Fruit fly (Drosophila melanogaster): Measurements from ENCODE around the gene CG9147.

The CG9147 gene

dm6 chr2L:6070656-6071231 is 4.9 kb downstream of the CG9147 start, which contains the start of the genes CG9154 and Kr-h2 (continued):
- peak; percentile 31; the same call in 1 of the 2 replicates for TF ChIP-seq slbo (GFP tag; IDR thresholded peaks at IDR 0.05)
- TF ChIP-seq CG14965 (GFP tag; optimal IDR thresholded peaks at IDR 0.05; ENCODE audit: borderline replicate concordance), result no peak
- peak; percentile 13 for TF ChIP-seq CG15696 (tag; optimal IDR thresholded peaks at IDR 0.05)
- peak; percentile 90 for TF ChIP-seq CG31365 (tag; optimal IDR thresholded peaks at IDR 0.05)
- TF ChIP-seq CG8924 (tag; optimal IDR thresholded peaks at IDR 0.05), result peak; percentile 47
- no peak for TF ChIP-seq CG9876 (GFP tag; optimal IDR thresholded peaks at IDR 0.05)
- TF ChIP-seq Tbp (GFP tag; optimal IDR thresholded peaks at IDR 0.05), result no peak
- peak; percentile 37 for TF ChIP-seq Fer2 (tag; optimal IDR thresholded peaks at IDR 0.05)
- no peak for TF ChIP-seq Bteb2 (GFP tag; optimal IDR thresholded peaks at IDR 0.05)
- no peak for TF ChIP-seq CG11695 (GFP tag; IDR thresholded peaks at IDR 0.05)
- no peak for TF ChIP-seq odd (GFP tag; optimal IDR thresholded peaks at IDR 0.05)
- no peak for TF ChIP-seq H15 (GFP tag; IDR thresholded peaks at IDR 0.05)
- peak; percentile 79 for TF ChIP-seq CG12659 (GFP tag; optimal IDR thresholded peaks at IDR 0.05)
- 0 out of 2 replicates have a peak, but pooled peaks have one; percentile 11 for TF ChIP-seq E2f1 (GFP tag; IDR thresholded peaks at IDR 0.05)
- TF ChIP-seq fd96Cb (tag; optimal IDR thresholded peaks at IDR 0.05), result no peak
- peak; percentile 94 for TF ChIP-seq MESR4 (GFP tag; optimal IDR thresholded peaks at IDR 0.05)
- peak in 1 of 2 experiments; percentile 9 for TF ChIP-seq insv (GFP tag; optimal IDR thresholded peaks at IDR 0.05)
- TF ChIP-seq tio (GFP tag; optimal IDR thresholded peaks at IDR 0.05), result no peak
- TF ChIP-seq CG14014 (GFP tag; IDR thresholded peaks at IDR 0.05), result 0 out of 2 replicates have a peak, but pooled peaks have one; percentile 20
- TF ChIP-seq onecut (GFP tag; IDR thresholded peaks at IDR 0.05), result 0 out of 2 replicates have a peak, but pooled peaks have one; percentile 4
- TF ChIP-seq CG13775 (GFP tag; optimal IDR thresholded peaks at IDR 0.05), result peak; percentile 51
- TF ChIP-seq danr (GFP tag; IDR thresholded peaks at IDR 0.05), result no peak
- no peak for TF ChIP-seq D19A (tag; optimal IDR thresholded peaks at IDR 0.05)
- peak; percentile 8 for TF ChIP-seq mam (GFP tag; optimal IDR thresholded peaks at IDR 0.05)
- peak; percentile 48 for TF ChIP-seq Sin3A (optimal IDR thresholded peaks at IDR 0.05)
- TF ChIP-seq CG7839 (tag; optimal IDR thresholded peaks at IDR 0.05), result peak; percentile 47
- TF ChIP-seq tin (GFP tag; optimal IDR thresholded peaks at IDR 0.05), result no peak
- TF ChIP-seq vvl (GFP tag; IDR thresholded peaks at IDR 0.05), result peak; percentile 47; the same call in 1 of the 2 replicates
- peak; percentile 75 for TF ChIP-seq Med (GFP tag)
- TF ChIP-seq sens (GFP tag), result peak; percentile 88
- peak; percentile 53 for TF ChIP-seq zfh2 (GFP tag; optimal IDR thresholded peaks at IDR 0.05)
- no peak for TF ChIP-seq gt (GFP tag; IDR thresholded peaks at IDR 0.05)
- TF ChIP-seq ken (GFP tag; IDR thresholded peaks at IDR 0.05), result no peak
- TF ChIP-seq HmgZ (tag; optimal IDR thresholded peaks at IDR 0.05), result peak; percentile 12
- TF ChIP-seq Xrp1 (GFP tag; IDR thresholded peaks at IDR 0.05), result 0 out of 2 replicates have a peak, but pooled peaks have one; percentile 7
- TF ChIP-seq Drgx (GFP tag; IDR thresholded peaks at IDR 0.05), result peak; percentile 39
- TF ChIP-seq Dek (tag; optimal IDR thresholded peaks at IDR 0.05), result peak; percentile 76
- no peak for TF ChIP-seq ci (GFP tag; IDR thresholded peaks at IDR 0.05)
- peak; percentile 39 for TF ChIP-seq CG9727 (GFP tag; optimal IDR thresholded peaks at IDR 0.05)
- peak; percentile 23 for TF ChIP-seq CG4820 (GFP tag; optimal IDR thresholded peaks at IDR 0.05)
- TF ChIP-seq CoRest (tag; optimal IDR thresholded peaks at IDR 0.05), result peak; percentile 69
- TF ChIP-seq zen2 (GFP tag; IDR thresholded peaks at IDR 0.05; ENCODE audit: partially characterized antibody), result peak; percentile 39; the same call in 1 of the 3 replicates
- no peak for TF ChIP-seq Eip74EF (GFP tag; optimal IDR thresholded peaks at IDR 0.05)
- TF ChIP-seq toy (GFP tag; IDR thresholded peaks at IDR 0.05), result no peak
- peak; percentile 48 for TF ChIP-seq B-H2 (GFP tag; optimal IDR thresholded peaks at IDR 0.05)
- no peak for TF ChIP-seq ro (GFP tag; IDR thresholded peaks at IDR 0.05)
- TF ChIP-seq CG18599 (GFP tag; optimal IDR thresholded peaks at IDR 0.05), result peak; percentile 58
- TF ChIP-seq Mes4 (GFP tag; optimal IDR thresholded peaks at IDR 0.05), result peak; percentile 23
- peak; percentile 62; the same call in 1 of the 2 replicates for TF ChIP-seq ato (GFP tag; IDR thresholded peaks at IDR 0.05; ENCODE audit: partially characterized antibody)
- peak; percentile 1 for TF ChIP-seq ems (GFP tag; optimal IDR thresholded peaks at IDR 0.05)

Measured in whole organism, embryonic.